Worm (Caenorhabditis elegans) whole organism, L4 larva: Measurements from ENCODE around the gene R09D1.13.

Experiments
- R02D3.7 ChIP-seq: fragments of 150-350 bp; sonication (generic microtip); optimal IDR thresholded peaks from 3 replicates; lab custom pipeline; 2014; ENCODE audit warnings: missing biosample characterization, missing genetic modification characterization
- aha-1 ChIP-seq: fragments of 150-350 bp; peaks from one replicate; lab custom pipeline; 2014; ENCODE audit warnings: missing biosample characterization, missing genetic modification characterization
- arid-1 ChIP-seq: fragments of 200-800 bp; sonication (Bioruptor generic); conservative IDR thresholded peaks from 2 replicates; pipeline ENCODE4 v1.3.6; 2022; ENCODE audit warnings: missing genetic modification reagents, missing genetic modification characterization, missing compliant biosample characterization
- ceh-44 ChIP-seq: fragments of 200-800 bp; sonication (Bioruptor generic); IDR thresholded peaks from 2 replicates; pipeline ENCODE4 v1.3.6; 2022; ENCODE audit warnings: missing genetic modification reagents, missing genetic modification characterization, missing compliant biosample characterization
- ces-1 ChIP-seq: fragments of 150-350 bp; sonication (generic microtip); optimal IDR thresholded peaks from 4 replicates; lab custom pipeline; 2014; ENCODE audit warnings: missing biosample characterization, missing genetic modification reagents, missing genetic modification characterization
- daf-16 ChIP-seq, 3 experiments: sonication (generic microtip); optimal IDR thresholded peaks; 2 replicates each; lab custom pipeline; 2016 to 2017; ENCODE audit warnings: missing genetic modification characterization in 3 of 3, missing genetic modification reagents in 3 of 3, mild to moderate bottlenecking in 2 of 3, missing compliant biosample characterization in 2 of 3, missing biosample characterization in 1 of 3, moderate library complexity in 1 of 3
- dmd-6 ChIP-seq: fragments of 200-800 bp; sonication (Bioruptor generic); IDR thresholded peaks from 2 replicates; pipeline ENCODE4 v1.3.6; 2022; ENCODE audit warnings: missing genetic modification reagents, missing genetic modification characterization, missing compliant biosample characterization
- dmd-8 ChIP-seq: fragments of 200-800 bp; sonication (Bioruptor generic); IDR thresholded peaks from 2 replicates; pipeline ENCODE4 v1.3.6; 2022; ENCODE audit warnings: missing genetic modification characterization, missing compliant biosample characterization
- dpl-1 ChIP-seq: fragments of 150-350 bp; optimal IDR thresholded peaks from 2 replicates; lab custom pipeline; 2014; ENCODE audit warnings: missing biosample characterization, missing genetic modification reagents, missing genetic modification characterization
- duxl-1 ChIP-seq: sonication (generic microtip); optimal IDR thresholded peaks from 2 replicates; lab custom pipeline; 2016; ENCODE audit warnings: mild to moderate bottlenecking, missing genetic modification characterization, moderate library complexity, missing compliant biosample characterization; ENCODE audit not compliant: poor library complexity
- egl-27 ChIP-seq: sonication (generic microtip); optimal IDR thresholded peaks from 3 replicates; lab custom pipeline; 2017; ENCODE audit warnings: missing biosample characterization, missing genetic modification reagents, missing genetic modification characterization
- fkh-10 ChIP-seq: fragments of 150-350 bp; optimal IDR thresholded peaks from 2 replicates; lab custom pipeline; 2014; ENCODE audit warnings: missing biosample characterization, missing genetic modification reagents, missing genetic modification characterization
- fos-1 ChIP-seq: fragments of 150-350 bp; optimal IDR thresholded peaks from 2 replicates; lab custom pipeline; 2014; ENCODE audit warnings: missing biosample characterization, missing genetic modification characterization
- gei-8 ChIP-seq: fragments of 200-800 bp; sonication (Bioruptor generic); optimal IDR thresholded peaks from 2 replicates; lab custom pipeline; 2018; ENCODE audit warnings: mild to moderate bottlenecking, missing genetic modification characterization, missing compliant biosample characterization
- hlh-11 ChIP-seq: fragments of 200-800 bp; sonication (Bioruptor generic); optimal IDR thresholded peaks from 2 replicates; lab custom pipeline; 2018; ENCODE audit warnings: mild to moderate bottlenecking, missing genetic modification characterization, missing compliant biosample characterization
- hlh-30 ChIP-seq: sonication (generic microtip); optimal IDR thresholded peaks from 2 replicates; lab custom pipeline; 2017; ENCODE audit warnings: antibody characterized with exemption, mild to moderate bottlenecking, missing genetic modification characterization, missing compliant biosample characterization; ENCODE audit not compliant: insufficient read depth
- hmg-1.1 ChIP-seq: fragments of 200-800 bp; sonication (Bioruptor generic); IDR thresholded peaks from 2 replicates; pipeline ENCODE4 v1.3.6; 2022; ENCODE audit warnings: missing genetic modification reagents, missing genetic modification characterization, missing compliant biosample characterization
- jun-1 ChIP-seq: fragments of 150-350 bp; optimal IDR thresholded peaks from 2 replicates; lab custom pipeline; 2014; ENCODE audit warnings: missing biosample characterization, missing genetic modification reagents, missing genetic modification characterization
- lin-15B ChIP-seq: fragments of 150-350 bp; sonication (generic microtip); optimal IDR thresholded peaks from 3 replicates; lab custom pipeline; 2014; ENCODE audit warnings: missing biosample characterization, missing genetic modification characterization
- lin-38 ChIP-seq: fragments of 200-800 bp; sonication (Bioruptor generic); IDR thresholded peaks from 2 replicates; pipeline ENCODE4 v1.3.6; 2022; ENCODE audit warnings: missing genetic modification reagents, missing genetic modification characterization, missing compliant biosample characterization
- lsy-2 ChIP-seq, 2 experiments: fragments of 150-350 bp in 1 of 2; sonication (generic microtip) in 1 of 2; optimal IDR thresholded peaks; 2 replicates each; lab custom pipeline; 2014 to 2017; ENCODE audit warnings: missing biosample characterization in 2 of 2, missing genetic modification characterization in 2 of 2
- mdl-1 ChIP-seq, 2 experiments: fragments of 150-350 bp in 1 of 2; sonication (generic microtip) in 1 of 2; optimal IDR thresholded peaks; 2 replicates each; lab custom pipeline; 2014 to 2017; ENCODE audit warnings: missing biosample characterization in 2 of 2, missing genetic modification characterization in 2 of 2
- mes-2 ChIP-seq: sonication (generic microtip); optimal IDR thresholded peaks from 2 replicates; lab custom pipeline; 2016; ENCODE audit warnings: missing genotype, mild to moderate bottlenecking, missing genetic modification characterization, missing compliant biosample characterization; ENCODE audit not compliant: poor library complexity, severe bottlenecking
- nhr-28 ChIP-seq: fragments of 150-350 bp; optimal IDR thresholded peaks from 2 replicates; lab custom pipeline; 2014; ENCODE audit warnings: missing biosample characterization, missing genetic modification characterization
- nhr-48 ChIP-seq: sonication (generic microtip); optimal IDR thresholded peaks from 2 replicates; lab custom pipeline; 2016; ENCODE audit warnings: mild to moderate bottlenecking, missing genetic modification characterization, missing compliant biosample characterization
- nhr-6 ChIP-seq: fragments of 150-350 bp; optimal IDR thresholded peaks from 2 replicates; lab custom pipeline; 2014; ENCODE audit warnings: missing biosample characterization, missing genetic modification characterization
- nhr-76 ChIP-seq: fragments of 150-350 bp; optimal IDR thresholded peaks from 2 replicates; lab custom pipeline; 2014; ENCODE audit warnings: missing biosample characterization, missing genetic modification characterization
- nhr-77 ChIP-seq: fragments of 150-350 bp; optimal IDR thresholded peaks from 2 replicates; lab custom pipeline; 2014; ENCODE audit warnings: missing biosample characterization, missing genetic modification characterization
- pha-4 ChIP-seq, 2 experiments: fragments of 150-350 bp in 1 of 2; fragments of 200-800 bp in 1 of 2; sonication (Bioruptor generic) in 1 of 2; IDR thresholded peaks in 1 of 2; optimal IDR thresholded peaks in 1 of 2; 2 replicates each; pipeline versions ENCODE4 v1.3.6 to Lab custom; 2014 to 2022; ENCODE audit warnings: missing genetic modification characterization in 2 of 2, missing genetic modification reagents in 2 of 2, missing biosample characterization in 1 of 2, missing compliant biosample characterization in 1 of 2
- pqm-1 ChIP-seq: sonication (generic microtip); optimal IDR thresholded peaks from 2 replicates; lab custom pipeline; 2017; ENCODE audit warnings: missing biosample characterization, missing genetic modification characterization
- saeg-2 ChIP-seq: fragments of 200-800 bp; sonication (Bioruptor generic); IDR thresholded peaks from 2 replicates; pipeline ENCODE4 v1.3.6; 2022; ENCODE audit warnings: missing genetic modification reagents, missing genetic modification characterization, missing compliant biosample characterization
- sdz-12 ChIP-seq: fragments of 200-800 bp; sonication (Bioruptor generic); optimal IDR thresholded peaks from 2 replicates; lab custom pipeline; 2018; ENCODE audit warnings: mild to moderate bottlenecking, missing genetic modification characterization, missing compliant biosample characterization
- spr-1 ChIP-seq: sonication (generic microtip); optimal IDR thresholded peaks from 2 replicates; lab custom pipeline; 2016; ENCODE audit warnings: mild to moderate bottlenecking, missing genetic modification characterization, missing compliant biosample characterization
- spr-3 ChIP-seq: fragments of 200-800 bp; sonication (Bioruptor generic); optimal IDR thresholded peaks from 2 replicates; lab custom pipeline; 2018; ENCODE audit warnings: mild to moderate bottlenecking, missing genetic modification characterization, missing compliant biosample characterization
- tra-1 ChIP-seq: fragments of 200-800 bp; sonication (Bioruptor generic); IDR thresholded peaks from 2 replicates; pipeline ENCODE4 v1.3.6; 2022; ENCODE audit warnings: missing genetic modification reagents, missing genetic modification characterization, missing compliant biosample characterization
- unc-130 ChIP-seq: sonication (generic microtip); optimal IDR thresholded peaks from 2 replicates; lab custom pipeline; 2016; ENCODE audit warnings: missing genetic modification reagents, missing genetic modification characterization, missing compliant biosample characterization
- unc-62 ChIP-seq, 3 experiments: fragments of 150-350 bp in 1 of 3; sonication (generic microtip); optimal IDR thresholded peaks in 2 of 3; peaks in 1 of 3; 1 replicate in 1 of 3; 2 replicates in 2 of 3; lab custom pipeline; 2014 to 2017; ENCODE audit warnings: missing biosample characterization in 3 of 3, missing genetic modification characterization in 3 of 3, missing genetic modification reagents in 3 of 3, missing genotype in 1 of 3
- ztf-7 ChIP-seq: fragments of 150-350 bp; optimal IDR thresholded peaks from 2 replicates; lab custom pipeline; 2014; ENCODE audit warnings: missing biosample characterization, missing genetic modification characterization

The R09D1.13 gene

ce11 chrII:9445368-9445767 lies at the start of gene R09D1.13:
R09D1.13 (minus strand) TSS chrII:9445468.
- TF ChIP-seq sdz-12 = no peak
- TF ChIP-seq nhr-77 = no peak
- TF ChIP-seq fos-1 (tag; lab: Kevin White, UChicago) = no peak
- TF ChIP-seq pqm-1 (tag; lab: Kevin White, UChicago) = no peak
- TF ChIP-seq hmg-1.1 (GFP tag; lab: Robert Waterston, UW) = no peak
- TF ChIP-seq arid-1 (GFP tag; lab: Robert Waterston, UW) = no peak
- no peak for TF ChIP-seq spr-1
- TF ChIP-seq lsy-2 (tag; optimal IDR thresholded peaks at IDR 0.05; lab: Kevin White, UChicago) = no peak
- TF ChIP-seq dpl-1 (GFP tag; lab: Kevin White, UChicago) = no peak
- no peak for TF ChIP-seq fkh-10 (GFP tag; lab: Kevin White, UChicago)
- no peak for TF ChIP-seq lin-38 (GFP tag; lab: Robert Waterston, UW)
- no peak for TF ChIP-seq ceh-44 (GFP tag; lab: Robert Waterston, UW)
- TF ChIP-seq ztf-7 (tag; lab: Kevin White, UChicago) = no peak
- TF ChIP-seq R02D3.7 (tag; lab: Kevin White, UChicago) = no peak
- TF ChIP-seq gei-8 (GFP tag; lab: Kevin White, UChicago) = no peak
- TF ChIP-seq lin-15B = no peak
- no peak for TF ChIP-seq nhr-76 (tag; lab: Kevin White, UChicago)

DNA sequence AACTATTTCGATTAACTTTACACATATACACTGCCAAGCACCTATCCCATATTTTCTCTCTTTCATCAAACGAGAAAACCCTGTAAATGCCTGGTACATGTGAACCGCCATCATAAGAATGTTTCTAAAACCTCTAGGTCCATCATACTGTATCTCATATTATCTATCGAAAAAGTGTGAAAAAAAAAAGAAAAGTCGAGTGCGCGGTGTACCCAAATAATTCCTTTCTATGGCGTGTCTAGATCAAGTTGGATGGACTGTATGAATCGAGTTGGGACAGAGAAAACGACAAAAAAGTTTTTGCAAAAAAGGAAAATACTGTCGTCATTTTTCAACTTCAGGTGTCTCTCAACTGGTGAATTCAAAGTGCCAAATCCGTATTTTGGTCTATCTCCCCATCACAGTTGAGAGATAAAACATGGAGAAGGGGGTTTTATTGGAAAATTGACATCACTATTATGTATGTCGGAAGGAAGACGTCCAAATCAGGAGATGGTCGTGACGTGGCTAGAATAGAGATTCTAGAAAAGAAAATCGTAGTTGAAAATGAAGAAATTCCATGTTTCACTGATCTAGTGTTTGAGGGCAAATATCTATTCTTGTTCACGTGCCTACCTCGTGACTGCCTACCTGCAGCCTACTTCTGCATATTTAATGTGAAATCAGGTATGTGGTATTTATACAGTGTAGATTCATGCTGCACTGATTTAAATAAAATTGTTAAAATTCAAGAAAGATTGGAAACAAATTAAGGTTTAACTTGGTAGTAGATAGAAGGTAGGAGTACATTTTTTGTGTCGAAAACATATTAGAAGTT lies 48.2 kb upstream of the R09D1.13 start:
- TF ChIP-seq tra-1 (GFP tag; lab: Robert Waterston, UW) (0 out of 2 replicates have a peak, but pooled peaks have one; percentile 61), ces-1 (GFP tag; lab: Kevin White, UChicago) (no peak), unc-130 (GFP tag; lab: Kevin White, UChicago) (no peak), nhr-48 (tag; lab: Kevin White, UChicago) (peak; percentile 97), hlh-11 (tag; lab: Kevin White, UChicago) (peak; percentile 30), mdl-1 (tag; optimal IDR thresholded peaks at IDR 0.05; lab: Kevin White, UChicago) (peak in 1 of 2 experiments; percentile 25), dmd-6 (GFP tag; lab: Robert Waterston, UW) (peak; percentile 46), gei-8 (GFP tag; lab: Kevin White, UChicago) (peak; percentile 5), hlh-30 (tag; lab: Kevin White, UChicago) (peak; percentile 56), unc-62 (GFP tag; optimal IDR thresholded peaks at IDR 0.05 in 1 of 2; lab: Kevin White, UChicago) (peak in 1 of 2 experiments; percentile 59), unc-62 (tag; optimal IDR thresholded peaks at IDR 0.05; lab: Kevin White, UChicago) (no peak), nhr-28 (tag; lab: Kevin White, UChicago) (peak; percentile 31), aha-1 (tag; lab: Kevin White, UChicago) (peak; percentile 93), duxl-1 (tag; lab: Kevin White, UChicago) (no peak)
- TF ChIP-seq, all 104 proteins: peak for 10

- TF ChIP-seq mes-2 (tag; lab: Kevin White, UChicago) (peak; percentile 5), pha-4 (GFP tag; IDR thresholded peaks at IDR 0.05; lab: Robert Waterston, UW) (no peak), pha-4 (tag; optimal IDR thresholded peaks at IDR 0.05; lab: Kevin White, UChicago) (no peak), jun-1 (no peak), daf-16 (GFP tag; optimal IDR thresholded peaks at IDR 0.05; lab: Kevin White, UChicago) (no peak), daf-16 (tag; optimal IDR thresholded peaks at IDR 0.05; lab: Kevin White, UChicago) (peak; percentile 11), arid-1 (GFP tag; lab: Robert Waterston, UW) (no peak), spr-3 (no peak), dmd-6 (GFP tag; lab: Robert Waterston, UW) (no peak), saeg-2 (GFP tag; lab: Robert Waterston, UW) (no peak), dmd-8 (0 out of 2 replicates have a peak, but pooled peaks have one; percentile 27), nhr-6 (tag; lab: Kevin White, UChicago) (peak; percentile 77), unc-62 (GFP tag; optimal IDR thresholded peaks at IDR 0.05 in 1 of 2; lab: Kevin White, UChicago) (peak in 1 of 2 experiments; percentile 72), unc-62 (tag; optimal IDR thresholded peaks at IDR 0.05; lab: Kevin White, UChicago) (no peak), egl-27 (tag; lab: Kevin White, UChicago) (no peak)
- TF ChIP-seq, all 104 proteins: peak for 5
Observed at ce11 chrII:9491045-9491444, 45.8 kb upstream of the R09D1.13 start.
